Fruit fly (Drosophila melanogaster): ENCODE data around the gene CG5177.
A peak's percentile ranks its signal among the peaks of the same experiment; 100 is the strongest.

The CG5177 gene

dm6 chr2L:7401627-7402026 is 3.4 kb upstream of the CG5177 start (continued):
- TF ChIP-seq vvl (GFP tag; IDR thresholded peaks at IDR 0.05) (peak; percentile 93), CG16779 (GFP tag; IDR thresholded peaks at IDR 0.05) (no peak), stwl (tag; optimal IDR thresholded peaks at IDR 0.05) (no peak), CG14710 (tag; optimal IDR thresholded peaks at IDR 0.05) (peak; percentile 48), Sox102F (GFP tag; optimal IDR thresholded peaks at IDR 0.05) (peak; percentile 86), CG4854 (GFP tag; optimal IDR thresholded peaks at IDR 0.05) (peak; percentile 60), CG18011 (GFP tag; optimal IDR thresholded peaks at IDR 0.05) (no peak), hb (GFP tag; IDR thresholded peaks at IDR 0.05; ENCODE audit: partially characterized antibody) (no peak), pum (GFP tag; optimal IDR thresholded peaks at IDR 0.05) (no peak), slou (GFP tag; optimal IDR thresholded peaks at IDR 0.05) (peak; percentile 12), CG11085 (GFP tag; IDR thresholded peaks at IDR 0.05) (no peak), ash1 (GFP tag; optimal IDR thresholded peaks at IDR 0.05) (no peak), CG7963 (GFP tag; IDR thresholded peaks at IDR 0.05; ENCODE audit: partially characterized antibody) (no peak), prd (optimal IDR thresholded peaks at IDR 0.05) (no peak), prd (GFP tag; IDR thresholded peaks at IDR 0.05) (peak; percentile 84), CG10209 (GFP tag; optimal IDR thresholded peaks at IDR 0.05) (peak; percentile 57), Elba2 (GFP tag; optimal IDR thresholded peaks at IDR 0.05) (no peak), zfh1 (GFP tag; IDR thresholded peaks at IDR 0.05) (peak; percentile 77; the same call in 2 of the 3 replicates), Drgx (GFP tag; IDR thresholded peaks at IDR 0.05) (no peak), CG14441 (GFP tag; IDR thresholded peaks at IDR 0.05) (peak; percentile 78), HLH4C (GFP tag; IDR thresholded peaks at IDR 0.05; ENCODE audit: partially characterized antibody) (no peak), chinmo (GFP tag; IDR thresholded peaks at IDR 0.05; ENCODE audit: partially characterized antibody) (no peak), ase (GFP tag; IDR thresholded peaks at IDR 0.05) (no peak; the same call in 2 of the 3 replicates), CG9215 (GFP tag; IDR thresholded peaks at IDR 0.05) (peak; percentile 62), fu2 (GFP tag; optimal IDR thresholded peaks at IDR 0.05) (no peak), CG9437 (GFP tag; optimal IDR thresholded peaks at IDR 0.05) (peak; percentile 35), lbe (GFP tag; optimal IDR thresholded peaks at IDR 0.05) (no peak), mam (GFP tag; optimal IDR thresholded peaks at IDR 0.05) (peak; percentile 45), CG6813 (GFP tag; optimal IDR thresholded peaks at IDR 0.05) (peak; percentile 37), CG12391 (tag; optimal IDR thresholded peaks at IDR 0.05) (peak; percentile 71), CG4707 (GFP tag; optimal IDR thresholded peaks at IDR 0.05) (no peak), CG18764 (GFP tag; optimal IDR thresholded peaks at IDR 0.05) (peak; percentile 3), fd102C (GFP tag; optimal IDR thresholded peaks at IDR 0.05) (no peak), CG10366 (GFP tag; IDR thresholded peaks at IDR 0.05) (peak; percentile 79), az2 (GFP tag; optimal IDR thresholded peaks at IDR 0.05) (peak; percentile 67), CG16813 (GFP tag; IDR thresholded peaks at IDR 0.05; ENCODE audit: partially characterized antibody) (no peak), zfh2 (GFP tag; optimal IDR thresholded peaks at IDR 0.05) (peak; percentile 35), B-H2 (GFP tag; optimal IDR thresholded peaks at IDR 0.05) (peak; percentile 76), Dref (GFP tag; IDR thresholded peaks at IDR 0.05) (no peak), Bgb (GFP tag; IDR thresholded peaks at IDR 0.05; ENCODE audit: partially characterized antibody) (no peak), CG4328 (GFP tag; optimal IDR thresholded peaks at IDR 0.05) (peak; percentile 29), CG4730 (GFP tag; IDR thresholded peaks at IDR 0.05) (peak; percentile 64), rib (GFP tag; IDR thresholded peaks at IDR 0.05) (peak; percentile 76; the same call in 1 of the 2 replicates), CG17359 (tag; optimal IDR thresholded peaks at IDR 0.05) (peak; percentile 80), CG8765 (GFP tag; IDR thresholded peaks at IDR 0.05) (no peak; the same call in 1 of the 2 replicates), CG14050 (GFP tag; IDR thresholded peaks at IDR 0.05) (no peak; the same call in 2 of the 3 replicates), Sin3A (optimal IDR thresholded peaks at IDR 0.05) (no peak), Adf1 (GFP tag; IDR thresholded peaks at IDR 0.05) (peak; percentile 58), z (GFP tag; IDR thresholded peaks at IDR 0.05) (no peak), CG3726 (GFP tag; IDR thresholded peaks at IDR 0.05) (no peak), CG43689 (GFP tag; IDR thresholded peaks at IDR 0.05) (no peak), Sox100B (GFP tag; optimal IDR thresholded peaks at IDR 0.05) (peak; percentile 53)

Data from whole organism, embryonic.